Fruit fly (Drosophila melanogaster): ENCODE measurements around the gene H.

The H gene

DNA sequence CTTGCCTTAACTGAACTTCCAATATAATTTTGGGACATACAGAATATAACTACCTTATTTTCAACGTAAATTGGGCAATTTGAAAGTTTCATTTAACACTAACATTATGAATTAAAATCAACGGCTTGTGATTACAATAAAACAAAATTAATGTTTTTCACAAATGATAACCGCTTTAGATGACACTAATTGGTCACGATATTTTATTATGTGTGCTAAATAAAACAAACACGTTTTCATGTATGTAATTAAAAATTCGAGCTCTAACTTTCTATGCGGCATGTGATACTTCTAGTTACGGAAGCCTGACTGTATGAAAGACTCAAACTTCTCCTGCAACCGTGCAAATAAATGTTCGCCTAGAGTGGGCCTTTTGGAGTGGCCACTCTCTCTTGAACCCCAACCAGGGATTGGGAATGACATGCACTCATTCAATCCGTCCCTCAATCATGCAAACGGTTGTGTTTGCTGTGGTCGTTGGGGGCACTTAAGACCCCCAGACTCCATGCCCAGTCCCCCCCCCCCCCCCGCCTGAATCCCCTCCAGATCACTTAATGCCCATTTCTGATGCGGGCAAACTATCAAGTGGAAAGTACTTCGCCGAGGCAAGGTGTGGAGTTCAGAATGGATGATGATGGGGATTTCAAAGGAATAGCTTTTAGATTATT, 26.5 kb upstream of the H start:
- no peak for TF ChIP-seq CG17801 (GFP tag; optimal IDR thresholded peaks at IDR 0.05; ENCODE audit: partially characterized antibody)

- TF ChIP-seq CG17801 (GFP tag; optimal IDR thresholded peaks at IDR 0.05; ENCODE audit: partially characterized antibody): no peak
These were observed 25.8 kb upstream of the H start for dm6 chr3R:20595901-20596300.

DNA sequence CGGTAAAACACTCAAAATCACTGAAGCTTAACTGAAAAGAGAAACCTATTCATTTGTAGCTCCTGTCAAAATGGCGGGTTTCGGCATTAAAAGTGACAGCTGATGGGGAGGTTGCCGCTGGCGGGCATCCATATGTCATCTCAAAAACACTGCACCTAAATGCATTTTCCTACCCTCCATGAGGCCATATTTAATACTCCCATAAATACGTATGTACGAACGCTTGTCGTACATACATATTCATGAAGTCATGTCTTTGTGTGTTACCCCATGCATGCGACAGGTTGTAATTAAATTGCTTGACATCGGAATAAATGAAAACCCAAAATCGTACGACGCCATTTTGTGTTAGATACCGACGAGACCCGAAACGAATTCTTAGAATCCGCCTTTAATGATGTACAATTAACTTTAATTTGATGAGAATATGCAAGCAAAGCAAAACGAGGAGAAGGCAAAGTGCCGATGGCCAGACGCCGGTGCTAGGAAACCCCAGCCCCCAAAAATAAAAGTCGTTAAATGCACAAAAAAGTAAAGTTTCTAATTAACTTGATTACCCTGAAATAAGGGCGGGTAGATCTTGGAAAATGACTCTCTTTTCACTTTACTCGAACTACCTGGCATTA, 25.3 kb upstream of the H start:
- no peak for TF ChIP-seq CG17801 (GFP tag; optimal IDR thresholded peaks at IDR 0.05; ENCODE audit: partially characterized antibody)

dm6 chr3R:20597407-20598325, 24.1 kb upstream of the H start:
- no peak for TF ChIP-seq CG17801 (GFP tag; optimal IDR thresholded peaks at IDR 0.05; ENCODE audit: partially characterized antibody)

- TF ChIP-seq CG17801 (GFP tag; optimal IDR thresholded peaks at IDR 0.05; ENCODE audit: partially characterized antibody): no peak
These were observed 21.6 kb upstream of the H start for dm6 chr3R:20600109-20600508.

DNA sequence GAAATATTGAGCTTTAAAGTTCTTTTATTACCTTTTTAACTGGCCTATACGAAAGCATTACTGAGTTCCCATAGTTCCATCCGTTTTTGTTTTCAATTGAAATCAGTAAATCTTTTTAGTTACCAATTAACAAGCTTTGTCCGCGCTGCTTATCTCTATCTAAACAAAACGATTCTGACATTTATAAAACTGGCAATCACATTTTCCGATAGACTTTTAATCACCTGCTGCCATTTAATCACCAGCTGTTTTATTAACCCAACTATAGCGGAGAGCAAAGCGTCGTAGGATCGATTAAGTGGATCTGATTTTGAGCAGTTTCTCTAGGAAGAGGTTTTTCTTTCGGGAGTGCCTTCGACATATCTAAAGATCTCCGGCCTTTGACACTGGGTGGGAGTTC, 19.1 kb upstream of the H start:
- no peak for TF ChIP-seq CG17801 (GFP tag; optimal IDR thresholded peaks at IDR 0.05; ENCODE audit: partially characterized antibody)

DNA sequence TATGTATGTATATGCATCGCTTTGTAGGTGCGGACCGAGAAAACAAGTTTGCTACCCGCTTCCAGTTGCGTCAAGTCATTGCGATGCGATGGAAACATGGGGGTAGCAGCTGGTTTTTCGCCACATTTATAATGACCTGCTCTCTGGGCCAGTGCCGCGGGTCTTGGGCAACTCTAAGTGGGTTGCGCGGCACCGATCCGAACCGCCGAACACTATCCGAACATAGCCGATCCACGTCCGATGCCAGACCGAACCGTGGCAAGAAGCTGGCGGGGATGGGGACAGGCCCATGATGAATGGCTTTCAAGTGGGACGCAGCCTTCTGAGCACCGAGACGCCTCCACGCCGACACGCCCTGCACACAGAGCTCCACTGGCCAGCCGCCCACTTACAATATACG, 17.7 kb upstream of the H start:
- no peak for TF ChIP-seq CG17801 (GFP tag; optimal IDR thresholded peaks at IDR 0.05; ENCODE audit: partially characterized antibody)

DNA sequence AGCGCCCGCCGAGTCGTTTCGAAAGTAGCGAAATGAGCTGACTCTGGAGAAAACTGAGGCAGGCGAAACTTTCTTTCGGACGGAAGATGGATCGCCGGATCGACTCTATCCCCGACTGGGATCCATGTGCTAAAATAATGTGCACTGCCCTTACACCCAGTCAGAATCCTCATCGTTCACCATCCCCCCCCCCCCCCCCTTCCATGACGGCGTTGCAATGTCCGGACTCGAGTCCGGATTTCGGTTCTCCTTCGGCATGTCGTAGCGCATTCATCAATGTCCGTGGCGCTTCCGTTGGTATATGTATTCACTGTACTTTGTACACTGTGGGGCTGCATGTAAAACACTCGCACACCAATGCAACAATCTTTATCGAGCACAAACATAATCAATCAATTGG, 16.7 kb upstream of the H start:
- no peak for TF ChIP-seq CG17801 (GFP tag; optimal IDR thresholded peaks at IDR 0.05; ENCODE audit: partially characterized antibody)

DNA sequence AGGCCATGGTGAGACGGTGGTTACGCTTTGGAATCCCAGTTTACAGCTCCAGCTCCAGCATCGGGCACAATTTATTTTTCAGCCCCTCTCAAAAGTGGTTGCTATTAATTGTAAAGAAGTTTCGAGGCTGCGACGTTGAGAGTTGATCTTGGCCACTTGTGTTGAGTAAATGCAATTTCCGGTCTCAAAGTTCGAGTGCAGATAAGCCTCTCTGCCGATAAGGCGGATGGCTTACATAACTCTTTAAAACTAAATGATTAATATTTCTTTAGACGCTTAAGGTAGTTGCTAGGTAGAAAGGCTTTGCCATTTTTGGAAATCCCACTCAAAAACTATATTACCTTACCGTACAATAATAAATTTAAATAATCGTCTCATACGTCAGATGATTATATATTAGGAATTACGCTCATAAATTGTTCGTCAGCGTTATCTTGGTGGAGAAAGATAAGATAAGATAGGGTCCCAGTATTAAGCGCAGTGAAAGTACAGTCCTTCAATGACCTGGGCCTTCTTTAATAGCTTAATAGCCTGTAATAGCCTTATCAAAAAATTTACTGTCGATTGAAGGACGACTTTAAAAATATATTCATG, 16.1 kb upstream of the H start:
- TF ChIP-seq CG17801 (GFP tag; optimal IDR thresholded peaks at IDR 0.05; ENCODE audit: partially characterized antibody): no peak

DNA sequence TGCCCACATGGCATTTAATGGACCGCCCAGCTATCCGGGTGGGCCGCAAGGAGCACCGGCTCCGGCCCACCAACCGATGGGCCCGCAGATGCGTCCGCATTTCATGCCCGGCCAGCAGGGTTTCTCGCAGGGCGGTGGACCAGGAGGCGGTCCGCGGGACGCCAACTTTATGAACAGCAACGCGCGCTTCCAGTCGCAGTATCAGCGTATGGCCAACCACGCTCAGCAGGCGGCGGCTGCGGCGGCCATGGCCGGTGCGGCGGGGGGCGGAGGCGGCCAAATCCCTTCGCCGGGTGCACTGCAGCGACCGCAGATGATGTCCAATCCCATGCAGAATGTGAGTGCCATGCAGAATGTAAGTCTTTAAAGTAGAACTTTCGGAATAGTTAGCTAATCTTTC, 13.5 kb upstream of the H start:
- no peak for TF ChIP-seq CG17801 (GFP tag; optimal IDR thresholded peaks at IDR 0.05; ENCODE audit: partially characterized antibody)

DNA sequence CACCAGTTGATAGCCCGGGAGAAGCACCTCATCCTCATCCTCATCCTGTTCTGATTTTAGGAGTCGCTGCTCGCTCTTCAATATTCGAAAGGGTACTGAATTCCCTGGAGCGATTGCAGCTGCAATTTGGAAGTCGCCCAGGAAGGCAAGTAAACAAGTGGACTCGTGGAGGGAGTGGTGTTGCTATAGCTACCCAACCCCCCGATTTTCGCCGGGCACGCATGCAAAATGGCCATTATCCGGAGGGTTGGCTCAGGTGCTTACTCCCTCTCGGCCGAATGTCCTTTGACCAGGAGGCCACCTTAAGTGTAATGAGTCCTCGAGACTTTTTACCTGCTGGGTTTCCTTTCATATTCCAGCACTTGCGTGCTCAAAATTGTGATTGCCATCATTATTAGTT, 4.9 kb upstream of the H start, which contains the start of gene CG15923:
Gene CG15923, minus strand, starts transcription at position 101 of the 400 bp plus-strand sequence.
- TF ChIP-seq CG17801 (GFP tag; optimal IDR thresholded peaks at IDR 0.05; ENCODE audit: partially characterized antibody): no peak

- TF ChIP-seq CG17801 (GFP tag; optimal IDR thresholded peaks at IDR 0.05; ENCODE audit: partially characterized antibody): no peak
These were observed 4.2 kb upstream of the H start, which contains the start of gene CG5466 for dm6 chr3R:20617583-20617982. Gene CG5466 (plus strand): TSS chr3R:20617883.

DNA sequence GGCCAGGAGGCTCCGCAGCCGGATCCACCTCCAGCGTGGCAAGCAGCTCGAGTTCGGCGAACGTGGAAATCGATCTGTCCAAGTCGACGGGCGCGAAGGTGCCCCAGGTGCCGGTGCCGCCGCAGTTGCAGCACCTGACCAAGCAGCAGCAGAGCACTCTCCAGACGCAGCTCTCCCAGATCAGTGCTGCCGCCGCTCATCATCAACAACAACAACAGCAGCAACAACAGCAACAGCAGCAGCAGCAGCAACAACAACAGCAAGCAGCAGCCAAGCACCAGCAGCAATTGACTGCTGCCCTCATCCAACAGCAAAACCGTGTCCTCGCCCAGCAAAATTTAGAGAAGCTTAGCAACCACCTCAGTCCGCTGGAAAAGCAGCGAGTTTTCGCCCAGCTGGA, 2.8 kb upstream of the H start:
- TF ChIP-seq CG17801 (GFP tag; optimal IDR thresholded peaks at IDR 0.05; ENCODE audit: partially characterized antibody): no peak

dm6 chr3R:20622297-20623168, 795 bp downstream of the H start:
- no peak for TF ChIP-seq CG17801 (GFP tag; optimal IDR thresholded peaks at IDR 0.05; ENCODE audit: partially characterized antibody)

Measured in ovary, adult (tissue).